Worm (Caenorhabditis elegans) whole organism, L2 larva: Measurements from ENCODE around the gene C07A9.10.

Source experiments
- C34F6.9 ChIP-seq: fragments of 150-350 bp; optimal IDR thresholded peaks from 2 replicates; lab custom pipeline; 2014; ENCODE audit warnings: missing biosample characterization, missing genetic modification characterization
- F13H6.1 ChIP-seq: sonication (generic microtip); optimal IDR thresholded peaks from 2 replicates; lab custom pipeline; 2016; ENCODE audit warnings: missing genetic modification characterization, missing compliant biosample characterization
- R02D3.7 ChIP-seq: fragments of 150-350 bp; optimal IDR thresholded peaks from 2 replicates; lab custom pipeline; 2014; ENCODE audit warnings: missing biosample characterization, missing genetic modification characterization
- Y55F3AM.14 ChIP-seq: fragments of 200-800 bp; sonication (Bioruptor generic); optimal IDR thresholded peaks from 2 replicates; lab custom pipeline; 2018; ENCODE audit warnings: mild to moderate bottlenecking, missing genetic modification characterization, missing compliant biosample characterization
- alr-1 ChIP-seq: fragments of 150-350 bp; optimal IDR thresholded peaks from 2 replicates; lab custom pipeline; 2014; ENCODE audit warnings: missing biosample characterization, missing genetic modification characterization
- aly-2 ChIP-seq: fragments of 150-350 bp; optimal IDR thresholded peaks from 2 replicates; lab custom pipeline; 2014; ENCODE audit warnings: missing biosample characterization, missing genetic modification characterization
- ama-1 ChIP-seq: fragments of 150-350 bp; optimal IDR thresholded peaks from 2 replicates; lab custom pipeline; 2018; ENCODE audit warnings: inconsistent platforms
- crh-2 ChIP-seq: sonication (generic microtip); optimal IDR thresholded peaks from 2 replicates; lab custom pipeline; 2017; ENCODE audit warnings: missing biosample characterization, missing genetic modification characterization
- dmd-4 ChIP-seq: sonication (generic microtip); optimal IDR thresholded peaks from 2 replicates; lab custom pipeline; 2017; ENCODE audit warnings: missing biosample characterization, missing genetic modification characterization
- egl-27 ChIP-seq: sonication (generic microtip); optimal IDR thresholded peaks from 3 replicates; lab custom pipeline; 2017; ENCODE audit warnings: missing biosample characterization, missing genetic modification reagents, missing genetic modification characterization
- elt-1 ChIP-seq: fragments of 150-350 bp; optimal IDR thresholded peaks from 2 replicates; lab custom pipeline; 2014; ENCODE audit warnings: missing biosample characterization, missing genetic modification characterization
- elt-3 ChIP-seq: sonication (generic microtip); optimal IDR thresholded peaks from 2 replicates; lab custom pipeline; 2017; ENCODE audit warnings: missing biosample characterization, missing genetic modification characterization
- fos-1 ChIP-seq: fragments of 150-350 bp; optimal IDR thresholded peaks from 2 replicates; lab custom pipeline; 2014; ENCODE audit warnings: missing biosample characterization, missing genetic modification characterization
- gmeb-1 ChIP-seq: fragments of 150-350 bp; optimal IDR thresholded peaks from 2 replicates; lab custom pipeline; 2014; ENCODE audit warnings: missing biosample characterization, missing genetic modification characterization
- lin-11 ChIP-seq: fragments of 150-350 bp; sonication (generic microtip); optimal IDR thresholded peaks from 2 replicates; lab custom pipeline; 2014; ENCODE audit warnings: missing biosample characterization, missing genetic modification characterization, inconsistent platforms, mixed read lengths
- lin-39 ChIP-seq: fragments of 150-350 bp; optimal IDR thresholded peaks from 2 replicates; lab custom pipeline; 2014; ENCODE audit warnings: missing biosample characterization, missing genetic modification reagents, missing genetic modification characterization
- lsy-2 ChIP-seq, 2 experiments: fragments of 150-350 bp in 1 of 2; sonication (generic microtip) in 1 of 2; optimal IDR thresholded peaks; 2 replicates each; lab custom pipeline; 2014 to 2017; ENCODE audit warnings: missing biosample characterization in 2 of 2, missing genetic modification characterization in 2 of 2
- mab-5 ChIP-seq: fragments of 150-350 bp; optimal IDR thresholded peaks from 2 replicates; lab custom pipeline; 2014; ENCODE audit warnings: missing biosample characterization, missing genetic modification characterization
- mdl-1 ChIP-seq, 2 experiments: fragments of 150-350 bp in 1 of 2; sonication (generic microtip) in 1 of 2; optimal IDR thresholded peaks; 2 replicates each; lab custom pipeline; 2017; ENCODE audit warnings: missing biosample characterization in 2 of 2, missing genetic modification characterization in 2 of 2
- nhr-11 ChIP-seq: fragments of 150-350 bp; optimal IDR thresholded peaks from 2 replicates; lab custom pipeline; 2014; ENCODE audit warnings: missing biosample characterization, missing genetic modification characterization
- nhr-129 ChIP-seq: fragments of 150-350 bp; optimal IDR thresholded peaks from 2 replicates; lab custom pipeline; 2014; ENCODE audit warnings: missing biosample characterization, missing genetic modification characterization
- nhr-21 ChIP-seq: fragments of 150-350 bp; optimal IDR thresholded peaks from 2 replicates; lab custom pipeline; 2014; ENCODE audit warnings: missing biosample characterization, missing genetic modification characterization
- nhr-25 ChIP-seq: fragments of 150-350 bp; sonication (generic microtip); optimal IDR thresholded peaks from 3 replicates; lab custom pipeline; 2014; ENCODE audit warnings: missing biosample characterization, missing genetic modification characterization
- nhr-6 ChIP-seq: fragments of 150-350 bp; optimal IDR thresholded peaks from 2 replicates; lab custom pipeline; 2014; ENCODE audit warnings: missing biosample characterization, missing genetic modification characterization
- sem-4 ChIP-seq: fragments of 150-350 bp; optimal IDR thresholded peaks from 2 replicates; lab custom pipeline; 2014; ENCODE audit warnings: missing biosample characterization, missing genetic modification reagents, missing genetic modification characterization
- skn-1 ChIP-seq: sonication (generic microtip); optimal IDR thresholded peaks from 2 replicates; lab custom pipeline; 2017; ENCODE audit warnings: missing biosample characterization, missing genetic modification characterization
- sma-9 ChIP-seq, 2 experiments: fragments of 150-350 bp in 1 of 2; sonication (generic microtip) in 1 of 2; optimal IDR thresholded peaks; 2 replicates each; lab custom pipeline; 2014 to 2016; ENCODE audit warnings: missing genetic modification characterization in 2 of 2, mild to moderate bottlenecking in 1 of 2, missing biosample characterization in 1 of 2, missing compliant biosample characterization in 1 of 2, missing genetic modification reagents in 1 of 2, moderate library complexity in 1 of 2
- unc-55 ChIP-seq: fragments of 150-350 bp; sonication (generic microtip); optimal IDR thresholded peaks from 3 replicates; lab custom pipeline; 2014; ENCODE audit warnings: missing biosample characterization, missing genetic modification reagents, missing genetic modification characterization
- unc-62 ChIP-seq: fragments of 150-350 bp; optimal IDR thresholded peaks from 2 replicates; lab custom pipeline; 2014; ENCODE audit warnings: missing biosample characterization, missing genetic modification reagents, missing genetic modification characterization
- zag-1 ChIP-seq: fragments of 150-350 bp; optimal IDR thresholded peaks from 2 replicates; lab custom pipeline; 2014; ENCODE audit warnings: missing biosample characterization, missing genetic modification characterization
- ztf-1 ChIP-seq: fragments of 200-800 bp; sonication (Bioruptor generic); conservative IDR thresholded peaks from 2 replicates; pipeline ENCODE4 v1.3.6; 2022; ENCODE audit warnings: missing genetic modification characterization, missing compliant biosample characterization
- ztf-4 ChIP-seq: fragments of 150-350 bp; optimal IDR thresholded peaks from 2 replicates; lab custom pipeline; 2014; ENCODE audit warnings: missing biosample characterization, missing genetic modification characterization

Gene C07A9.10

DNA sequence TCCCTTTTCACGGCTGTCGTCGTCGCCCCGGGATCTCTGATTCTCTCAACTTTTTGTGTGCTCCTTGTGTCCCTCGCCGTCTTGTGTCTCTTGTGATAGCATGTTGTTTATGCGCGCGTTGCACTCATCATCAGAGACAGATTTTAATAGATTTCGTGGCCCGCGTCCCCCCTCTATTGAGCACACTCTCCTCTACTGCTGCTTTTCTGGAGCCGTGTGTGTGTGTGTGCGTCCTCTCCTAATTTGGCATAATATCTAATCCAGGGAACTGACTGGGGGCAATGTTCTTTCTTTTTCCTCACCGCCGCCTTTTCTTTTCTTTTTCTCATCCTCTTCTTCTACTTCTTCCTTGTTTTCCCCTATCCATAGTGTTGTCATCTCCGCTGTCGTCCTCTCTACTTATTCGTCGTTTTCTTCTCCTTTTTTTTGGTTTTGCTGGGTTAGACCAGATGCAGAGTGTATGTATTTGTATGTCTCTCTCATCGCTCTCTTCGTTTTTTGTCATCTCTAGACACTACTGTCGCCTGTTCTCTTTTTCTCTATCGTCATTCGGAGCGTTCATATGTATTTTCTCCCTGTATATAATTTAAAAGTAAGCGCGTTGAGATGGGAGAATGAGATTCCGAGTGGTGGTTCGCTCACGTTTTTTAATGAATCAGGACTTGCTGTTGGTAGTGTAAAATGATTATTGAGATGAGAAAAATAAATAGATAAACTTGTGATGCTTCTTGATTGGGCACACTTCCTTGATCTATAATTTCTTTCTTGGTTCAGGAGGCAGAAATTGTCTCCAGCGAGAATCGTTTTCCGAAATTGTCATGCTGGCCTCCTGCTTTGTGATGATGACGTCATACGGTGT, 18.1 kb upstream of the C07A9.10 start:
- no peak for TF ChIP-seq alr-1 (tag; lab: Kevin White, UChicago)
- no peak for TF ChIP-seq ztf-4 (tag; lab: Kevin White, UChicago)
- TF ChIP-seq nhr-6 (tag; lab: Kevin White, UChicago), result peak; percentile 26
- peak; percentile 58 for TF ChIP-seq sma-9 (GFP tag; optimal IDR thresholded peaks at IDR 0.05; lab: Kevin White, UChicago)
- no peak for TF ChIP-seq sma-9 (tag; optimal IDR thresholded peaks at IDR 0.05; lab: Kevin White, UChicago)
- TF ChIP-seq mdl-1 (tag; optimal IDR thresholded peaks at IDR 0.05; lab: Kevin White, UChicago), result peak in 1 of 2 experiments; percentile 27
- peak; percentile 66 for TF ChIP-seq mab-5 (tag; lab: Kevin White, UChicago)
- TF ChIP-seq F13H6.1, result peak; percentile 74
- peak; percentile 11 for TF ChIP-seq egl-27 (tag; lab: Kevin White, UChicago)
- peak; percentile 10 for TF ChIP-seq fos-1 (tag; lab: Kevin White, UChicago)
- TF ChIP-seq R02D3.7 (tag; lab: Kevin White, UChicago), result no peak
- TF ChIP-seq ama-1 (lab: Kevin White, UChicago), result peak; percentile 0
- TF ChIP-seq nhr-129 (tag; lab: Kevin White, UChicago), result peak; percentile 43
- TF ChIP-seq crh-2 (tag; lab: Kevin White, UChicago), result peak; percentile 47
- peak in 1 of 2 experiments; percentile 43 for TF ChIP-seq lsy-2 (tag; optimal IDR thresholded peaks at IDR 0.05; lab: Kevin White, UChicago)
- TF ChIP-seq nhr-25 (tag; lab: Kevin White, UChicago), result peak; percentile 30
- TF ChIP-seq nhr-11, result no peak
- peak; percentile 63 for TF ChIP-seq Y55F3AM.14 (GFP tag; lab: Kevin White, UChicago)
- TF ChIP-seq lin-11 (tag; lab: Kevin White, UChicago), result no peak
- TF ChIP-seq unc-55 (GFP tag; lab: Kevin White, UChicago), result peak; percentile 53
- TF ChIP-seq dmd-4 (tag; lab: Kevin White, UChicago), result no peak
- TF ChIP-seq aly-2 (tag; lab: Kevin White, UChicago), result no peak
- no peak for TF ChIP-seq lin-39 (tag; lab: Kevin White, UChicago)
- TF ChIP-seq nhr-21 (tag; lab: Kevin White, UChicago), result no peak
- peak; percentile 54 for TF ChIP-seq C34F6.9 (tag; lab: Kevin White, UChicago)
- TF ChIP-seq ztf-1 (GFP tag; lab: Robert Waterston, UW), result no peak
- TF ChIP-seq unc-62 (GFP tag; lab: Kevin White, UChicago), result no peak
- TF ChIP-seq zag-1 (tag; lab: Kevin White, UChicago), result peak; percentile 74
- TF ChIP-seq, all 48 proteins: peak for 16

DNA sequence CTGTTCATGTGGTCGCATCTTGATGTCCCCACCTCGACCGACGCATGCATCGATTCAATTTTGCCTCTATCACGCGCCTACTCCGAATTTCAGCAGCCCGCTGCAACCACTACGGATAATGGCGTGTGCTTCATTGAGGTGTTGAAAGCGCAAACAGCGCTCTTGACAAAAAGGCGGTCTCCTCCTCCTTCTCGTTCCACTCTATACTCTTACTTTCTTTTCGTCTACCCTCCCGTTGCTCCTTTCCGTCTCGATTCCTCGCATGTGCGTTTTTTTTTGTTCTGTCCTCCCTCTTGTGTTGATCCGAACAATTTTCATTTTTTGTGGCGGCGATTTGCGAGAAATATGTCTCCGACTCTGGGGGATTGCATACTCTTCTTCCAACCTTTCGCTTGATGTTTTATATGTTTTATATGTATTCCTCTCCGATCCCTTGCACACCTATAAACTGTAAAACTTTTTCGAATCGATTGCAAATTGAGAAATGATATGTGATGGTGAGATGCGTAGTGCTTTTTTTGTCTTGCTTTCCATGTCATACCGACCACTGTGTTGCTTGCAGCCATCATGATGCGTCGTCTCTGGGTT, 16.9 kb upstream of the C07A9.10 start:
- no peak for TF ChIP-seq skn-1 (tag; lab: Kevin White, UChicago)
- TF ChIP-seq dmd-4 (tag; lab: Kevin White, UChicago), result no peak
- peak; percentile 36 for TF ChIP-seq F13H6.1
- no peak for TF ChIP-seq nhr-25 (tag; lab: Kevin White, UChicago)
- no peak for TF ChIP-seq Y55F3AM.14 (GFP tag; lab: Kevin White, UChicago)
- peak; percentile 11 for TF ChIP-seq sma-9 (GFP tag; optimal IDR thresholded peaks at IDR 0.05; lab: Kevin White, UChicago)
- no peak for TF ChIP-seq sma-9 (tag; optimal IDR thresholded peaks at IDR 0.05; lab: Kevin White, UChicago)
- TF ChIP-seq nhr-129 (tag; lab: Kevin White, UChicago), result peak; percentile 30
- peak; percentile 5 for TF ChIP-seq nhr-6 (tag; lab: Kevin White, UChicago)
- TF ChIP-seq unc-55 (GFP tag; lab: Kevin White, UChicago), result peak; percentile 14
- no peak for TF ChIP-seq C34F6.9 (tag; lab: Kevin White, UChicago)

DNA sequence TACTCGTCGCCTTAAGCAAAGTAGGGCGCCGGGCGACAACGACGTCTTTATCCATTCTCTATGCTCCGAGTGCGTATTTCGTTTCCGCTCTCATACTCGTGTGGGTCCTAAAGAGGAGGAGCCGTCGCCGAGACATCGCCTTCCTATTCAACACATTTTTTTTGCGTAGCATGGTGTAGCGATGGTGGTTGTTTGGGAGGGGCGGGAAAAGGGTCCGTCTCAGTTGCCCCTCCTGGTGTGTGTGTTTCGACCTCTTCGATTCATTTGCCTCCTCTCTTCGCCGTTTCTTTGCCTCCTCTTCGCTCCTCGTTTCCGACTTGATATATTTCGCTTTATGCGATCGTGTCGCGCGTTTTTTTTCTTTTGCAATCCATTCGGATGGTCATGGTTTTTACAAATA, 15.9 kb upstream of the C07A9.10 start:
- TF ChIP-seq nhr-21 (tag; lab: Kevin White, UChicago) (no peak), gmeb-1 (tag; lab: Kevin White, UChicago) (no peak), mab-5 (tag; lab: Kevin White, UChicago) (no peak), nhr-129 (tag; lab: Kevin White, UChicago) (no peak), nhr-11 (no peak), elt-3 (tag; lab: Kevin White, UChicago) (no peak), F13H6.1 (no peak), crh-2 (tag; lab: Kevin White, UChicago) (no peak), Y55F3AM.14 (GFP tag; lab: Kevin White, UChicago) (no peak), fos-1 (tag; lab: Kevin White, UChicago) (no peak), elt-1 (tag; lab: Kevin White, UChicago) (no peak), sem-4 (tag; lab: Kevin White, UChicago) (no peak)
- TF ChIP-seq, all 48 proteins: peak for 0
